Fruit fly (Drosophila melanogaster): ENCODE data around the gene CG14722.

CG14722 gene

DNA sequence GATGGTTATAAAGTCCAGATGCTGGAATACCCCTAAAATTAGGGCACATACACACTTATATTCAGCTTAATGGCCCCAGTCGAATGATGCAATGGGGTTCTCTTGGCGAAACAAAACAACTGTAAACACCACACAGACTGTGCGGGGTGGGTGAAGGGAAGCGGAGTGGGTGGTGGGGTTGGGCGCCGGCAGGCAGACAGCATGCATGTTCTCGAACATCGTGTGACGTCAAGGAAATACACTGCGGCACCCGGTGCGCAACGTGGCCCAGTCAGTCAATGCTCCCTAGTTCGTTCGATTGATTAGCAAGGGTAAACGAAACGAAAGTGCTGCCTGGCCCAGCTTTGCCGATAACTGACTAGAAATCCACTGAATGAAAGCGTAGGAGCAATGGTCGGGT lies 20.8 kb downstream of the CG14722 start:
- TF ChIP-seq B-H2 (GFP tag; optimal IDR thresholded peaks at IDR 0.05): peak; percentile 29
- TF ChIP-seq Ets65A (GFP tag): no peak
- TF ChIP-seq Mes4 (GFP tag; optimal IDR thresholded peaks at IDR 0.05): no peak
- TF ChIP-seq Hr39 (optimal IDR thresholded peaks at IDR 0.05): no peak
- no peak for TF ChIP-seq croc (GFP tag; conservative IDR thresholded peaks at IDR 0.05)
- TF ChIP-seq Ravus (GFP tag; IDR thresholded peaks at IDR 0.05): no peak
- no peak for TF ChIP-seq Opbp (GFP tag; IDR thresholded peaks at IDR 0.05; ENCODE audit: partially characterized antibody)
- TF ChIP-seq eyg (GFP tag; optimal IDR thresholded peaks at IDR 0.05): no peak
- no peak for TF ChIP-seq jing (GFP tag; optimal IDR thresholded peaks at IDR 0.05)
- no peak for TF ChIP-seq cato (GFP tag; optimal IDR thresholded peaks at IDR 0.05; ENCODE audit: borderline replicate concordance)
- TF ChIP-seq pzg (GFP tag; optimal IDR thresholded peaks at IDR 0.05): no peak
- peak; percentile 11 for TF ChIP-seq cwo (GFP tag; optimal IDR thresholded peaks at IDR 0.05)
- TF ChIP-seq dati (GFP tag; IDR thresholded peaks at IDR 0.05): no peak
- TF ChIP-seq toy (GFP tag; IDR thresholded peaks at IDR 0.05): no peak
- TF ChIP-seq Sry-δ (GFP tag; optimal IDR thresholded peaks at IDR 0.05): no peak
- peak; percentile 23 for TF ChIP-seq kni (GFP tag; optimal IDR thresholded peaks at IDR 0.05)
- TF ChIP-seq CG18764 (GFP tag; optimal IDR thresholded peaks at IDR 0.05): no peak
- peak; percentile 78 for TF ChIP-seq sens (GFP tag)
- TF ChIP-seq pb (GFP tag; optimal IDR thresholded peaks at IDR 0.05): no peak
- TF ChIP-seq zen (tag; optimal IDR thresholded peaks at IDR 0.05): no peak
- peak in 1 of 2 experiments; percentile 71 for TF ChIP-seq Pdp1 (GFP tag; optimal IDR thresholded peaks at IDR 0.05)
- no peak for TF ChIP-seq CG8765 (GFP tag; IDR thresholded peaks at IDR 0.05)
- TF ChIP-seq CG10543 (GFP tag; optimal IDR thresholded peaks at IDR 0.05): peak; percentile 86
- peak; percentile 71 for TF ChIP-seq abd-A (tag; optimal IDR thresholded peaks at IDR 0.05)
- no peak for TF ChIP-seq Hey (tag; optimal IDR thresholded peaks at IDR 0.05)
- TF ChIP-seq YL-1 (GFP tag; optimal IDR thresholded peaks at IDR 0.05): no peak
- no peak for TF ChIP-seq CG32767 (GFP tag; IDR thresholded peaks at IDR 0.05)
- TF ChIP-seq CG1603 (tag; optimal IDR thresholded peaks at IDR 0.05): no peak
- TF ChIP-seq Hr3 (GFP tag; optimal IDR thresholded peaks at IDR 0.05): no peak
- TF ChIP-seq CG17328 (GFP tag; IDR thresholded peaks at IDR 0.05): no peak
- no peak for TF ChIP-seq NFAT (GFP tag; IDR thresholded peaks at IDR 0.05)
- TF ChIP-seq lab (GFP tag; optimal IDR thresholded peaks at IDR 0.05): peak; percentile 24
- TF ChIP-seq Drgx (GFP tag; IDR thresholded peaks at IDR 0.05): no peak
- TF ChIP-seq CG13775 (GFP tag; optimal IDR thresholded peaks at IDR 0.05): no peak
- TF ChIP-seq CG8281 (tag; optimal IDR thresholded peaks at IDR 0.05): no peak
- TF ChIP-seq peb (GFP tag; IDR thresholded peaks at IDR 0.05): no peak
- TF ChIP-seq CG5180 (GFP tag; optimal IDR thresholded peaks at IDR 0.05): peak; percentile 29
- TF ChIP-seq ac (GFP tag; optimal IDR thresholded peaks at IDR 0.05): no peak
- TF ChIP-seq usp (GFP tag; optimal IDR thresholded peaks at IDR 0.05): no peak
- no peak for TF ChIP-seq Taf1 (GFP tag; IDR thresholded peaks at IDR 0.05)
- no peak for TF ChIP-seq Tbp (GFP tag; optimal IDR thresholded peaks at IDR 0.05)
- peak; percentile 41 for TF ChIP-seq mirr (GFP tag; optimal IDR thresholded peaks at IDR 0.05)
- TF ChIP-seq disco-r (GFP tag; optimal IDR thresholded peaks at IDR 0.05): no peak
- TF ChIP-seq her (GFP tag; optimal IDR thresholded peaks at IDR 0.05): no peak
- no peak for TF ChIP-seq HLH54F (GFP tag; optimal IDR thresholded peaks at IDR 0.05)
- TF ChIP-seq CG8290 (GFP tag; optimal IDR thresholded peaks at IDR 0.05): no peak
- TF ChIP-seq CG8290 (tag; optimal IDR thresholded peaks at IDR 0.05): peak in 1 of 2 experiments; percentile 6
- no peak for TF ChIP-seq CG5245 (GFP tag; optimal IDR thresholded peaks at IDR 0.05)
- TF ChIP-seq nom (GFP tag; optimal IDR thresholded peaks at IDR 0.05): peak; percentile 27
- TF ChIP-seq Awh (GFP tag; IDR thresholded peaks at IDR 0.05): no peak
- no peak for TF ChIP-seq shn (GFP tag; optimal IDR thresholded peaks at IDR 0.05)
- no peak for TF ChIP-seq corto (GFP tag; optimal IDR thresholded peaks at IDR 0.05)
- TF ChIP-seq bowl (GFP tag; IDR thresholded peaks at IDR 0.05): no peak
